ENCODE assay signal across 3 fruit fly cellular contexts in genomic region chr2L:17130795-17131194, dm6.
TF ChIP-seq lines count a peak whose summit lies in the region.

Gene CG34106 (plus strand): TSS chr2L:17131024.
Gene beat-IIIa (plus strand): TSS chr2L:17131024.

- TF ChIP-seq CTCF in S2 (optimal IDR thresholded peaks at IDR 0.05; lab: Kevin White, UChicago), result peak; percentile 64 to 72
- peak; percentile 87 for TF ChIP-seq CTCF in whole organism, embryonic (GFP tag; optimal IDR thresholded peaks at IDR 0.05; lab: Kevin White, UChicago)

TF ChIP-seq in whole organism, embryonic, 481 proteins besides CTCF, POLR2A, EP300 and RAD21 (continues in another document):
- TF ChIP-seq CG2202 (tag; optimal IDR thresholded peaks at IDR 0.05; lab: Kevin White, UChicago) (no peak), lbe (GFP tag; optimal IDR thresholded peaks at IDR 0.05; lab: Kevin White, UChicago) (no peak), Trl (optimal IDR thresholded peaks at IDR 0.05; lab: Kevin White, UChicago) (peak; percentile 33 to 49), Trl (GFP tag; optimal IDR thresholded peaks at IDR 0.05; lab: Kevin White, UChicago) (no peak), tup (GFP tag; optimal IDR thresholded peaks at IDR 0.05; lab: Kevin White, UChicago) (no peak), Hmr (GFP tag; optimal IDR thresholded peaks at IDR 0.05; lab: Kevin White, UChicago) (peak; percentile 5), CG17802 (tag; optimal IDR thresholded peaks at IDR 0.05; lab: Kevin White, UChicago) (no peak), CG4328 (GFP tag; optimal IDR thresholded peaks at IDR 0.05; lab: Kevin White, UChicago) (no peak), HLH4C (GFP tag; IDR thresholded peaks at IDR 0.05; lab: Robert Waterston, UW; ENCODE audit: partially characterized antibody) (0 out of 3 replicates have a peak, but pooled peaks have one; percentile 18), disco-r (GFP tag; optimal IDR thresholded peaks at IDR 0.05; lab: Kevin White, UChicago) (no peak), CG7271 (tag; optimal IDR thresholded peaks at IDR 0.05; lab: Kevin White, UChicago) (no peak), CG8924 (tag; optimal IDR thresholded peaks at IDR 0.05; lab: Kevin White, UChicago) (no peak), ATbp (GFP tag; optimal IDR thresholded peaks at IDR 0.05; lab: Kevin White, UChicago) (no peak), Hey (tag; optimal IDR thresholded peaks at IDR 0.05; lab: Kevin White, UChicago) (no peak), sens (GFP tag; lab: Kevin White, UChicago) (no peak), CG17361 (GFP tag; IDR thresholded peaks at IDR 0.05; lab: Robert Waterston, UW) (no peak), CG4360 (GFP tag; IDR thresholded peaks at IDR 0.05; lab: Robert Waterston, UW) (no peak), CG31365 (tag; optimal IDR thresholded peaks at IDR 0.05; lab: Kevin White, UChicago) (no peak), CG1529 (GFP tag; optimal IDR thresholded peaks at IDR 0.05; lab: Kevin White, UChicago) (no peak), gcm2 (GFP tag; optimal IDR thresholded peaks at IDR 0.05; lab: Kevin White, UChicago) (no peak), HLHmδ (GFP tag; optimal IDR thresholded peaks at IDR 0.05; lab: Kevin White, UChicago) (no peak), CG16813 (GFP tag; IDR thresholded peaks at IDR 0.05; lab: Robert Waterston, UW; ENCODE audit: partially characterized antibody) (no peak), Bgb (GFP tag; IDR thresholded peaks at IDR 0.05; lab: Robert Waterston, UW; ENCODE audit: partially characterized antibody) (peak; percentile 15; the same call in 1 of the 2 replicates), CG7372 (GFP tag; IDR thresholded peaks at IDR 0.05; lab: Robert Waterston, UW) (no peak), bbx (GFP tag; IDR thresholded peaks at IDR 0.05; lab: Robert Waterston, UW; ENCODE audit: partially characterized antibody) (no peak), amos (GFP tag; IDR thresholded peaks at IDR 0.05; lab: Robert Waterston, UW; ENCODE audit: partially characterized antibody) (peak; percentile 21; the same call in 1 of the 2 replicates), Spps (tag; optimal IDR thresholded peaks at IDR 0.05; lab: Kevin White, UChicago) (no peak), D19B (GFP tag; optimal IDR thresholded peaks at IDR 0.05; lab: Kevin White, UChicago) (no peak), Drgx (GFP tag; IDR thresholded peaks at IDR 0.05; lab: Robert Waterston, UW) (no peak), Hr3 (GFP tag; optimal IDR thresholded peaks at IDR 0.05; lab: Kevin White, UChicago) (no peak), tin (GFP tag; optimal IDR thresholded peaks at IDR 0.05; lab: Kevin White, UChicago) (no peak), inv (GFP tag; IDR thresholded peaks at IDR 0.05; lab: Robert Waterston, UW; ENCODE audit: partially characterized antibody) (no peak), usp (GFP tag; optimal IDR thresholded peaks at IDR 0.05; lab: Kevin White, UChicago) (no peak), CG6765 (GFP tag; optimal IDR thresholded peaks at IDR 0.05; lab: Kevin White, UChicago) (no peak), sim (GFP tag; IDR thresholded peaks at IDR 0.05; lab: Robert Waterston, UW) (no peak), zen2 (GFP tag; IDR thresholded peaks at IDR 0.05; lab: Robert Waterston, UW; ENCODE audit: partially characterized antibody) (no peak), onecut (GFP tag; IDR thresholded peaks at IDR 0.05; lab: Robert Waterston, UW) (peak; percentile 9; the same call in 1 of the 2 replicates), abd-A (tag; optimal IDR thresholded peaks at IDR 0.05; lab: Kevin White, UChicago) (peak; percentile 30), CG8089 (GFP tag; optimal IDR thresholded peaks at IDR 0.05; lab: Kevin White, UChicago) (no peak), Deaf1 (tag; optimal IDR thresholded peaks at IDR 0.05; lab: Kevin White, UChicago) (peak; percentile 88), GATAe (GFP tag; conservative IDR thresholded peaks at IDR 0.05; lab: Robert Waterston, UW) (no peak), CG12744 (GFP tag; optimal IDR thresholded peaks at IDR 0.05; lab: Kevin White, UChicago) (no peak), Jarid2 (GFP tag; optimal IDR thresholded peaks at IDR 0.05; lab: Kevin White, UChicago) (peak; percentile 69), HLH3B (GFP tag; IDR thresholded peaks at IDR 0.05; lab: Robert Waterston, UW) (no peak), Usf (GFP tag; optimal IDR thresholded peaks at IDR 0.05; lab: Kevin White, UChicago) (no peak)

TF ChIP-seq in whole organism, prepupa, 60 proteins besides CTCF, POLR2A, EP300 and RAD21:
- no peak for TF ChIP-seq salr (GFP tag; optimal IDR thresholded peaks at IDR 0.05; lab: Kevin White, UChicago)
- peak; percentile 64 for TF ChIP-seq CG6276 (GFP tag; optimal IDR thresholded peaks at IDR 0.05; lab: Kevin White, UChicago)
- TF ChIP-seq svp (GFP tag; lab: Kevin White, UChicago), result peak; percentile 38
